Worm (Caenorhabditis elegans) whole organism, L4 larva: Measurements from ENCODE around the gene sqv-2.

Source experiments
- R02D3.7 ChIP-seq: fragments of 150-350 bp; sonication (generic microtip); optimal IDR thresholded peaks from 3 replicates; lab custom pipeline; 2014; ENCODE audit warnings: missing biosample characterization, missing genetic modification characterization
- ama-1 ChIP-seq: fragments of 150-350 bp; optimal IDR thresholded peaks from 2 replicates; lab custom pipeline; 2014; ENCODE audit warnings: inconsistent platforms, mixed read lengths
- ceh-44 ChIP-seq: fragments of 200-800 bp; sonication (Bioruptor generic); IDR thresholded peaks from 2 replicates; pipeline ENCODE4 v1.3.6; 2022; ENCODE audit warnings: missing genetic modification reagents, missing genetic modification characterization, missing compliant biosample characterization
- ceh-62 ChIP-seq: sonication (generic microtip); optimal IDR thresholded peaks from 2 replicates; lab custom pipeline; 2017; ENCODE audit warnings: missing biosample characterization, missing genetic modification characterization
- egl-27 ChIP-seq: sonication (generic microtip); optimal IDR thresholded peaks from 3 replicates; lab custom pipeline; 2017; ENCODE audit warnings: missing biosample characterization, missing genetic modification reagents, missing genetic modification characterization
- fkh-10 ChIP-seq: fragments of 150-350 bp; optimal IDR thresholded peaks from 2 replicates; lab custom pipeline; 2014; ENCODE audit warnings: missing biosample characterization, missing genetic modification reagents, missing genetic modification characterization
- lin-39 ChIP-seq: fragments of 150-350 bp; optimal IDR thresholded peaks from 2 replicates; lab custom pipeline; 2014; ENCODE audit warnings: missing biosample characterization, missing genetic modification reagents, missing genetic modification characterization
- lsy-2 ChIP-seq, 2 experiments: fragments of 150-350 bp in 1 of 2; sonication (generic microtip) in 1 of 2; optimal IDR thresholded peaks; 2 replicates each; lab custom pipeline; 2014 to 2017; ENCODE audit warnings: missing biosample characterization in 2 of 2, missing genetic modification characterization in 2 of 2
- mdl-1 ChIP-seq, 2 experiments: fragments of 150-350 bp in 1 of 2; sonication (generic microtip) in 1 of 2; optimal IDR thresholded peaks; 2 replicates each; lab custom pipeline; 2014 to 2017; ENCODE audit warnings: missing biosample characterization in 2 of 2, missing genetic modification characterization in 2 of 2
- nhr-11 ChIP-seq: fragments of 150-350 bp; optimal IDR thresholded peaks from 2 replicates; lab custom pipeline; 2014; ENCODE audit warnings: missing biosample characterization, missing genetic modification characterization
- nhr-25 ChIP-seq: sonication (generic microtip); optimal IDR thresholded peaks from 2 replicates; lab custom pipeline; 2017; ENCODE audit warnings: missing genetic modification characterization, mild to moderate bottlenecking, missing compliant biosample characterization, antibody characterized with exemption, moderate library complexity, borderline replicate concordance; ENCODE audit not compliant: insufficient read depth
- nhr-28 ChIP-seq: fragments of 150-350 bp; optimal IDR thresholded peaks from 2 replicates; lab custom pipeline; 2014; ENCODE audit warnings: missing biosample characterization, missing genetic modification characterization
- unc-130 ChIP-seq: sonication (generic microtip); optimal IDR thresholded peaks from 2 replicates; lab custom pipeline; 2016; ENCODE audit warnings: missing genetic modification reagents, missing genetic modification characterization, missing compliant biosample characterization
- unc-62 ChIP-seq, 3 experiments: fragments of 150-350 bp in 1 of 3; sonication (generic microtip); optimal IDR thresholded peaks in 2 of 3; peaks in 1 of 3; 1 replicate in 1 of 3; 2 replicates in 2 of 3; lab custom pipeline; 2014 to 2017; ENCODE audit warnings: missing biosample characterization in 3 of 3, missing genetic modification characterization in 3 of 3, missing genetic modification reagents in 3 of 3, missing genotype in 1 of 3

- TF ChIP-seq fkh-10 (GFP tag; lab: Kevin White, UChicago) (no peak), nhr-11 (tag; lab: Kevin White, UChicago) (no peak), ceh-62 (tag; lab: Kevin White, UChicago) (no peak), egl-27 (no peak), ceh-44 (GFP tag; lab: Robert Waterston, UW) (no peak), unc-62 (GFP tag; optimal IDR thresholded peaks at IDR 0.05 in 1 of 2; lab: Kevin White, UChicago) (no peak), unc-62 (tag; optimal IDR thresholded peaks at IDR 0.05; lab: Kevin White, UChicago) (no peak), mdl-1 (tag; optimal IDR thresholded peaks at IDR 0.05; lab: Kevin White, UChicago) (no peak), R02D3.7 (tag; lab: Kevin White, UChicago) (no peak), ama-1 (lab: Kevin White, UChicago) (no peak), lin-39 (tag; lab: Kevin White, UChicago) (no peak), nhr-28 (tag; lab: Kevin White, UChicago) (no peak), lsy-2 (tag; optimal IDR thresholded peaks at IDR 0.05; lab: Kevin White, UChicago) (no peak), nhr-25 (tag; lab: Kevin White, UChicago) (no peak), unc-130 (GFP tag; lab: Kevin White, UChicago) (no peak)
These were observed 31.6 kb downstream of the sqv-2 start for ce11 chrII:2862557-2863035.
